Worm (Caenorhabditis elegans) whole organism, L3 larva: Measurements from ENCODE around the gene dnj-2.

Experiments used
- elt-1 ChIP-seq: fragments of 150-350 bp; optimal IDR thresholded peaks from 2 replicates; lab custom pipeline; 2014; ENCODE audit warnings: missing biosample characterization, missing genetic modification characterization
- fkh-10 ChIP-seq: sonication (generic microtip); optimal IDR thresholded peaks from 2 replicates; lab custom pipeline; 2017; ENCODE audit warnings: missing biosample characterization, missing genetic modification reagents, missing genetic modification characterization
- fos-1 ChIP-seq: fragments of 150-350 bp; optimal IDR thresholded peaks from 2 replicates; lab custom pipeline; 2014; ENCODE audit warnings: missing biosample characterization, missing genetic modification characterization
- lin-39 ChIP-seq: fragments of 150-350 bp; optimal IDR thresholded peaks from 2 replicates; lab custom pipeline; 2018; ENCODE audit warnings: missing biosample characterization, missing genetic modification reagents, missing genetic modification characterization
- nhr-11 ChIP-seq: fragments of 150-350 bp; optimal IDR thresholded peaks from 2 replicates; lab custom pipeline; 2014; ENCODE audit warnings: missing biosample characterization, missing genetic modification characterization
- nhr-28 ChIP-seq: fragments of 150-350 bp; optimal IDR thresholded peaks from 2 replicates; lab custom pipeline; 2014; ENCODE audit warnings: missing biosample characterization, missing genetic modification characterization
- nhr-76 ChIP-seq: fragments of 150-350 bp; sonication (generic microtip); optimal IDR thresholded peaks from 5 replicates; lab custom pipeline; 2014; ENCODE audit warnings: missing biosample characterization, missing genetic modification characterization
- pha-4 ChIP-seq: fragments of 150-350 bp; optimal IDR thresholded peaks from 2 replicates; lab custom pipeline; 2014; ENCODE audit warnings: missing biosample characterization, missing genetic modification reagents, missing genetic modification characterization
- unc-62 ChIP-seq: fragments of 150-350 bp; sonication (generic microtip); optimal IDR thresholded peaks from 4 replicates; lab custom pipeline; 2014; ENCODE audit warnings: missing biosample characterization, missing genetic modification reagents, missing genetic modification characterization

ce11 chrIV:11313880-11314279, at the start of gene dnj-2:
- TF ChIP-seq fos-1 (no peak), lin-39 (tag; lab: Kevin White, UChicago) (no peak), pha-4 (tag; lab: Kevin White, UChicago) (no peak), unc-62 (GFP tag; lab: Kevin White, UChicago) (no peak), elt-1 (tag; lab: Kevin White, UChicago) (no peak), nhr-11 (tag; lab: Kevin White, UChicago) (no peak), nhr-28 (no peak), fkh-10 (GFP tag; lab: Kevin White, UChicago) (no peak), nhr-76 (tag; lab: Kevin White, UChicago) (no peak)
